Worm (Caenorhabditis elegans): Measurements from ENCODE around the gene F55H2.5.

DNA sequence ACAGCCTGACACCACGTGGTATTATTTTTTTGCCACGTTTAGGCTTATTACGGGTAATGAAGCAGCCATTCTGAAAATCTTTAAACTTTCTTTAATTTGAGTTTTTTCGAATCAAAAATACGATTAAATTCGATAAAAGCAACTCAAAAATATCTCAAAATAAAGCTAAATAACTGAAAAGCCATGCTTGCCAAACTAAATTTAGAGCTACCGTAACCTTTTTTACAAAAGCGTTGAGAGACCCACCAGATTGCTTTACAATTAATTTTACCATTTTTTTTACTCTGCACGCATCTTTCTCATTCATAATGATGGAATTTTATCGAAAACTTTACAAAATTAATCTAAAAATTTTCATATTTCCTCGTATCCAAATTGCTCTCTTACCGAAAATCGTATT, 23.2 kb upstream of the F55H2.5 start:
- TF ChIP-seq eor-1 (tag; optimal IDR thresholded peaks at IDR 0.05) (no peak), unc-62 (GFP tag; optimal IDR thresholded peaks at IDR 0.05) (no peak), pha-4 (tag; optimal IDR thresholded peaks at IDR 0.05) (no peak), sea-2 (GFP tag; optimal IDR thresholded peaks at IDR 0.05) (no peak), elt-1 (tag; optimal IDR thresholded peaks at IDR 0.05) (no peak), pqm-1 (tag; optimal IDR thresholded peaks at IDR 0.05) (no peak), fkh-10 (GFP tag; optimal IDR thresholded peaks at IDR 0.05) (no peak), mml-1 (tag; optimal IDR thresholded peaks at IDR 0.05) (no peak), skn-1 (tag; optimal IDR thresholded peaks at IDR 0.05) (no peak), nhr-11 (tag; optimal IDR thresholded peaks at IDR 0.05) (no peak), elt-3 (tag; optimal IDR thresholded peaks at IDR 0.05) (no peak)
